Fruit fly (Drosophila melanogaster) whole organism, wandering third instar larva: ENCODE results near the gene Usp1.

Source experiments
- Abd-B ChIP-seq: fragments of >200 bp; optimal IDR thresholded peaks from 2 replicates; lab custom pipeline; 2017; ENCODE audit warnings: missing biosample characterization, missing genetic modification characterization
- CG32264 ChIP-seq: fragments of 200-800 bp; sonication (Bioruptor generic); optimal IDR thresholded peaks from 2 replicates; lab custom pipeline; 2016; ENCODE audit warnings: missing biosample characterization, missing genetic modification characterization
- CG9705 ChIP-seq: fragments of 200-800 bp; sonication (Bioruptor generic); optimal IDR thresholded peaks from 2 replicates; lab custom pipeline; 2018; ENCODE audit warnings: missing biosample characterization, mild to moderate bottlenecking, missing genetic modification characterization
- CrebA ChIP-seq: fragments of 200-800 bp; sonication (Bioruptor generic); optimal IDR thresholded peaks from 2 replicates; lab custom pipeline; 2016; ENCODE audit warnings: missing biosample characterization, mild to moderate bottlenecking, missing genetic modification characterization, borderline replicate concordance
- Dfd ChIP-seq: fragments of >200 bp; optimal IDR thresholded peaks from 2 replicates; lab custom pipeline; 2017; ENCODE audit warnings: missing biosample characterization, missing genetic modification characterization
- Dif ChIP-seq: fragments of 200-275, 200-300 bp; sonication (Bioruptor generic); optimal IDR thresholded peaks from 2 replicates; lab custom pipeline; 2018; ENCODE audit warnings: missing biosample characterization, missing genetic modification characterization; ENCODE audit not compliant: partially characterized antibody
- GATAd ChIP-seq: sonication (Bioruptor generic); optimal IDR thresholded peaks from 2 replicates; lab custom pipeline; 2016; ENCODE audit warnings: missing biosample characterization, missing genetic modification characterization
- HLH106 ChIP-seq: fragments of 200-800 bp; optimal IDR thresholded peaks from 3 replicates; lab custom pipeline; 2019; ENCODE audit warnings: missing biosample characterization, mild to moderate bottlenecking, missing genetic modification characterization, moderate library complexity
- Hr78 ChIP-seq: fragments of >200 bp; optimal IDR thresholded peaks from 2 replicates; lab custom pipeline; 2017; ENCODE audit warnings: missing biosample characterization, missing genetic modification characterization
- Hr83 ChIP-seq: fragments of 200-300 bp; sonication (Bioruptor generic); optimal IDR thresholded peaks from 2 replicates; lab custom pipeline; 2016; ENCODE audit warnings: missing biosample characterization, mild to moderate bottlenecking, missing genetic modification characterization, moderate library complexity; ENCODE audit not compliant: poor library complexity, severe bottlenecking
- Jra ChIP-seq: sonication (Bioruptor generic); optimal IDR thresholded peaks from 2 replicates; lab custom pipeline; 2016; ENCODE audit warnings: missing biosample characterization, missing genetic modification characterization
- Mio ChIP-seq: sonication (Bioruptor generic); optimal IDR thresholded peaks from 2 replicates; lab custom pipeline; 2016; ENCODE audit warnings: missing biosample characterization, missing genetic modification characterization
- Myc ChIP-seq: fragments of >200 bp; optimal IDR thresholded peaks from 2 replicates; lab custom pipeline; 2017
- N ChIP-seq: fragments of >200 bp; optimal IDR thresholded peaks from 2 replicates; lab custom pipeline; 2018; ENCODE audit warnings: missing biosample characterization, missing external identifiers, missing genetic modification characterization
- OdsH ChIP-seq: fragments of 200-800 bp; sonication (Bioruptor generic); optimal IDR thresholded peaks from 2 replicates; lab custom pipeline; 2016; ENCODE audit warnings: missing biosample characterization, mild to moderate bottlenecking, missing genetic modification characterization
- Rel ChIP-seq, 2 experiments: fragments of 200-800 bp; sonication (Bioruptor generic) in 1 of 2; optimal IDR thresholded peaks; 2 replicates in 1 of 2; 3 replicates in 1 of 2; lab custom pipeline; 2016 to 2019; ENCODE audit warnings: mild to moderate bottlenecking in 2 of 2, missing biosample characterization in 2 of 2, missing genetic modification characterization in 2 of 2, moderate library complexity in 1 of 2
- Sp1 ChIP-seq: fragments of 200-800 bp; sonication (Bioruptor generic); optimal IDR thresholded peaks from 3 replicates; lab custom pipeline; 2019; ENCODE audit warnings: missing biosample characterization, mild to moderate bottlenecking, missing genetic modification characterization, moderate library complexity
- Vsx2 ChIP-seq: fragments of 200-300, 225-300 bp; sonication (Bioruptor generic); optimal IDR thresholded peaks from 2 replicates; lab custom pipeline; 2018; ENCODE audit warnings: missing biosample characterization, missing genetic modification characterization; ENCODE audit not compliant: partially characterized antibody
- br ChIP-seq: fragments of 200-800 bp; sonication (Bioruptor generic); optimal IDR thresholded peaks from 2 replicates; lab custom pipeline; 2016; ENCODE audit warnings: missing biosample characterization, missing genetic modification characterization
- brk ChIP-seq: fragments of 200-800 bp; sonication (Bioruptor generic); optimal IDR thresholded peaks from 2 replicates; lab custom pipeline; 2016; ENCODE audit warnings: missing biosample characterization, mild to moderate bottlenecking, missing genetic modification characterization
- dl ChIP-seq, 2 experiments: fragments of 175-275, 200-275 bp in 1 of 2; fragments of 200-275 bp in 1 of 2; sonication (Bioruptor generic); optimal IDR thresholded peaks; lab custom pipeline; 2018; ENCODE audit warnings: mild to moderate bottlenecking in 2 of 2, missing biosample characterization in 2 of 2, missing genetic modification characterization in 2 of 2, moderate library complexity in 2 of 2; ENCODE audit not compliant: partially characterized antibody in 2 of 2, insufficient read depth in 1 of 2
- dmrt93B ChIP-seq: fragments of 200-800 bp; sonication (Bioruptor generic); optimal IDR thresholded peaks from 2 replicates; lab custom pipeline; 2018; ENCODE audit warnings: missing biosample characterization, mild to moderate bottlenecking, missing genetic modification characterization
- dsf ChIP-seq: sonication (Bioruptor generic); optimal IDR thresholded peaks from 2 replicates; lab custom pipeline; 2016; ENCODE audit warnings: missing biosample characterization, missing genetic modification characterization, borderline replicate concordance
- ey ChIP-seq: fragments of 200-800 bp; sonication (Bioruptor generic); optimal IDR thresholded peaks from 2 replicates; lab custom pipeline; 2016; ENCODE audit warnings: missing biosample characterization, missing genetic modification characterization
- foxo ChIP-seq, 2 experiments: fragments of 200-800 bp; sonication (Bioruptor generic); optimal IDR thresholded peaks; 2 replicates in 1 of 2; 3 replicates in 1 of 2; lab custom pipeline; 2016 to 2017; ENCODE audit warnings: missing biosample characterization in 2 of 2, missing genetic modification characterization in 2 of 2
- jim ChIP-seq: fragments of 175-275, 200-325 bp; sonication (Bioruptor generic); optimal IDR thresholded peaks from 2 replicates; lab custom pipeline; 2016; ENCODE audit warnings: missing biosample characterization, mild to moderate bottlenecking, missing genetic modification characterization
- lola ChIP-seq: fragments of >200 bp; optimal IDR thresholded peaks from 2 replicates; lab custom pipeline; 2017; ENCODE audit warnings: missing biosample characterization, missing genetic modification characterization
- psq ChIP-seq: fragments of 200-800 bp; sonication (Bioruptor generic); optimal IDR thresholded peaks from 3 replicates; lab custom pipeline; 2017; ENCODE audit warnings: missing biosample characterization, mild to moderate bottlenecking, missing genetic modification characterization, moderate library complexity
- rgr ChIP-seq: fragments of 200-800 bp; sonication (Bioruptor generic); optimal IDR thresholded peaks from 3 replicates; lab custom pipeline; 2016; ENCODE audit warnings: missing biosample characterization, mild to moderate bottlenecking, missing genetic modification characterization
- sage ChIP-seq: fragments of 200-800 bp; sonication (Bioruptor generic); optimal IDR thresholded peaks from 2 replicates; lab custom pipeline; 2016; ENCODE audit warnings: missing biosample characterization, mild to moderate bottlenecking, missing genetic modification characterization
- sv ChIP-seq: fragments of 200-800 bp; sonication (Bioruptor generic); optimal IDR thresholded peaks from 3 replicates; lab custom pipeline; 2016; ENCODE audit warnings: missing biosample characterization, missing genetic modification characterization
- tai ChIP-seq: sonication (Bioruptor generic); optimal IDR thresholded peaks from 2 replicates; lab custom pipeline; 2016; ENCODE audit warnings: missing biosample characterization, missing genetic modification characterization
- woc ChIP-seq: sonication (Bioruptor generic); optimal IDR thresholded peaks from 2 replicates; lab custom pipeline; 2016; ENCODE audit warnings: missing biosample characterization, mild to moderate bottlenecking, missing genetic modification characterization

The Usp1 gene

dm6 chr3R:29229958-29230357, 997 bp downstream of the Usp1 start:
- no peak for TF ChIP-seq rgr (GFP tag; lab: Kevin White, UChicago)
- no peak for TF ChIP-seq dl (GFP tag; optimal IDR thresholded peaks at IDR 0.05; lab: Kevin White, UChicago; ENCODE audit: insufficient read depth in 1 of 2, partially characterized antibody in 2 of 2)
- no peak for TF ChIP-seq woc (GFP tag; lab: Kevin White, UChicago)
- TF ChIP-seq sv, result no peak
- TF ChIP-seq Dif (GFP tag; lab: Kevin White, UChicago), result no peak
- TF ChIP-seq dsf, result no peak
- TF ChIP-seq CG9705 (GFP tag; lab: Kevin White, UChicago), result no peak

- no peak for TF ChIP-seq br (GFP tag; lab: Kevin White, UChicago)
- TF ChIP-seq brk (GFP tag; lab: Kevin White, UChicago), result no peak
- TF ChIP-seq CG9705 (GFP tag; lab: Kevin White, UChicago), result no peak
- no peak for TF ChIP-seq Mio (GFP tag; lab: Kevin White, UChicago)
- no peak for TF ChIP-seq woc (GFP tag; lab: Kevin White, UChicago)
- no peak for TF ChIP-seq Rel (GFP tag; optimal IDR thresholded peaks at IDR 0.05; lab: Kevin White, UChicago)
- no peak for TF ChIP-seq Rel (tag; optimal IDR thresholded peaks at IDR 0.05; lab: Kevin White, UChicago)
- TF ChIP-seq CrebA (GFP tag; lab: Kevin White, UChicago), result no peak
- TF ChIP-seq dmrt93B (GFP tag; lab: Kevin White, UChicago), result no peak
- TF ChIP-seq Dif (GFP tag; lab: Kevin White, UChicago), result no peak
- TF ChIP-seq OdsH (GFP tag; lab: Kevin White, UChicago), result no peak
- no peak for TF ChIP-seq ey (GFP tag; lab: Kevin White, UChicago)
These were observed 1.7 kb downstream of the Usp1 start for dm6 chr3R:29230552-29231102.

dm6 chr3R:29238623-29239022, 9.7 kb downstream of the Usp1 start, which contains the start of gene CG11951:
Gene CG11951, minus strand, starts transcription at chr3R:29238723.
- TF ChIP-seq Myc, result no peak
- TF ChIP-seq foxo (GFP tag; optimal IDR thresholded peaks at IDR 0.05; lab: Kevin White, UChicago), result no peak
- TF ChIP-seq Rel (GFP tag; optimal IDR thresholded peaks at IDR 0.05; lab: Kevin White, UChicago), result no peak
- TF ChIP-seq Rel (tag; optimal IDR thresholded peaks at IDR 0.05; lab: Kevin White, UChicago), result no peak
- TF ChIP-seq Abd-B, result no peak
- no peak for TF ChIP-seq woc (GFP tag; lab: Kevin White, UChicago)
- no peak for TF ChIP-seq OdsH (GFP tag; lab: Kevin White, UChicago)
- TF ChIP-seq GATAd (GFP tag; lab: Kevin White, UChicago), result no peak
- no peak for TF ChIP-seq lola
- no peak for TF ChIP-seq jim (GFP tag; lab: Kevin White, UChicago)
- TF ChIP-seq CrebA (GFP tag; lab: Kevin White, UChicago), result no peak
- no peak for TF ChIP-seq Jra
- TF ChIP-seq N, result no peak
- TF ChIP-seq sv, result no peak
- TF ChIP-seq psq, result no peak
- no peak for TF ChIP-seq Sp1 (GFP tag; lab: Kevin White, UChicago)
- no peak for TF ChIP-seq Vsx2 (GFP tag; lab: Kevin White, UChicago)
- TF ChIP-seq dmrt93B (GFP tag; lab: Kevin White, UChicago), result no peak
- TF ChIP-seq Dfd (GFP tag; lab: Kevin White, UChicago), result no peak

dm6 chr3R:29244727-29245126, 15.8 kb downstream of the Usp1 start, which contains the start of gene CG31445:
Gene CG31445, minus strand, starts transcription at chr3R:29244827.
- TF ChIP-seq jim (GFP tag; lab: Kevin White, UChicago) (no peak), HLH106 (tag; lab: Kevin White, UChicago) (no peak), lola (no peak), Hr83 (no peak), Jra (no peak), Hr78 (GFP tag; lab: Kevin White, UChicago) (no peak), sv (no peak), tai (no peak), GATAd (GFP tag; lab: Kevin White, UChicago) (no peak), sage (GFP tag; lab: Kevin White, UChicago) (no peak), OdsH (GFP tag; lab: Kevin White, UChicago) (no peak), Dfd (GFP tag; lab: Kevin White, UChicago) (no peak), ey (GFP tag; lab: Kevin White, UChicago) (no peak), CG32264 (GFP tag; lab: Kevin White, UChicago) (no peak)
